Worm (Caenorhabditis elegans) whole organism, mixed stage, embryonic: ENCODE data around the gene B0303.16.

Experiments
- bed-3 ChIP-seq: fragments of 200-800 bp; sonication (Bioruptor generic); optimal IDR thresholded peaks from 3 replicates; lab custom pipeline; 2018; ENCODE audit warnings: mild to moderate bottlenecking, missing genetic modification characterization, moderate library complexity, missing compliant biosample characterization
- ceh-39 ChIP-seq: fragments of 150-350 bp; optimal IDR thresholded peaks from 2 replicates; lab custom pipeline; 2014; ENCODE audit warnings: missing biosample characterization, missing genetic modification characterization
- ceh-43 ChIP-seq: fragments of 200-800 bp; sonication (Bioruptor generic); optimal IDR thresholded peaks from 2 replicates; lab custom pipeline; 2018; ENCODE audit warnings: mild to moderate bottlenecking, missing genetic modification characterization, moderate library complexity, missing compliant biosample characterization
- ceh-83 ChIP-seq: fragments of 200-800 bp; sonication (Bioruptor generic); optimal IDR thresholded peaks from 2 replicates; lab custom pipeline; 2018; ENCODE audit warnings: mild to moderate bottlenecking, missing genetic modification characterization, missing compliant biosample characterization
- ces-1 ChIP-seq: fragments of 150-350 bp; optimal IDR thresholded peaks from 2 replicates; lab custom pipeline; 2014; ENCODE audit warnings: missing biosample characterization, missing genetic modification reagents, missing genetic modification characterization
- drap-1 ChIP-seq: fragments of 200-800 bp; sonication (Bioruptor generic); optimal IDR thresholded peaks from 3 replicates; lab custom pipeline; 2018; ENCODE audit warnings: mild to moderate bottlenecking, missing genetic modification characterization, missing compliant biosample characterization
- elt-1 ChIP-seq: sonication (generic microtip); optimal IDR thresholded peaks from 2 replicates; lab custom pipeline; 2017; ENCODE audit warnings: missing genetic modification characterization, mild to moderate bottlenecking, missing compliant biosample characterization, antibody characterized with exemption, moderate library complexity, borderline replicate concordance; ENCODE audit not compliant: insufficient read depth
- elt-3 ChIP-seq: fragments of 150-350 bp; optimal IDR thresholded peaks from 2 replicates; lab custom pipeline; 2014; ENCODE audit warnings: missing biosample characterization, missing genetic modification characterization
- flh-1 ChIP-seq: fragments of 200-800 bp; sonication (Bioruptor generic); optimal IDR thresholded peaks from 2 replicates; lab custom pipeline; 2018; ENCODE audit warnings: mild to moderate bottlenecking, missing genetic modification characterization, moderate library complexity, missing compliant biosample characterization
- ham-2 ChIP-seq: fragments of 200-800 bp; sonication (Bioruptor generic); optimal IDR thresholded peaks from 2 replicates; lab custom pipeline; 2018; ENCODE audit warnings: mild to moderate bottlenecking, missing genetic modification characterization, missing compliant biosample characterization
- hlh-1 ChIP-seq: fragments of 150-350 bp; optimal IDR thresholded peaks from 2 replicates; lab custom pipeline; 2014; ENCODE audit warnings: missing biosample characterization, missing genetic modification reagents, missing genetic modification characterization
- lin-32 ChIP-seq: fragments of 200-800 bp; sonication (Bioruptor generic); optimal IDR thresholded peaks from 2 replicates; lab custom pipeline; 2018; ENCODE audit warnings: mild to moderate bottlenecking, missing genetic modification characterization, missing compliant biosample characterization
- lsy-2 ChIP-seq: fragments of 150-350 bp; optimal IDR thresholded peaks from 2 replicates; lab custom pipeline; 2014; ENCODE audit warnings: missing biosample characterization, missing genetic modification characterization
- mab-5 ChIP-seq: fragments of 150-350 bp; optimal IDR thresholded peaks from 2 replicates; lab custom pipeline; 2014; ENCODE audit warnings: missing biosample characterization, missing genetic modification characterization
- mep-1 ChIP-seq: fragments of 150-350 bp; optimal IDR thresholded peaks from 2 replicates; lab custom pipeline; 2017; ENCODE audit warnings: missing biosample characterization, missing genetic modification reagents, missing genetic modification characterization, inconsistent platforms
- mls-2 ChIP-seq: sonication (generic microtip); optimal IDR thresholded peaks from 2 replicates; lab custom pipeline; 2016; ENCODE audit warnings: mild to moderate bottlenecking, missing genetic modification characterization, moderate library complexity, missing compliant biosample characterization
- nhr-12 ChIP-seq: fragments of 150-350 bp; optimal IDR thresholded peaks from 2 replicates; lab custom pipeline; 2014; ENCODE audit warnings: missing biosample characterization, missing genetic modification characterization
- nhr-237 ChIP-seq: fragments of 150-350 bp; optimal IDR thresholded peaks from 2 replicates; lab custom pipeline; 2014; ENCODE audit warnings: missing biosample characterization, missing genetic modification characterization
- nhr-28 ChIP-seq: fragments of 150-350 bp; optimal IDR thresholded peaks from 2 replicates; lab custom pipeline; 2014; ENCODE audit warnings: missing biosample characterization, missing genetic modification characterization
- nhr-76 ChIP-seq: sonication (generic microtip); optimal IDR thresholded peaks from 2 replicates; lab custom pipeline; 2017; ENCODE audit warnings: missing biosample characterization, missing genetic modification characterization
- pha-4 ChIP-seq: fragments of 150-350 bp; optimal IDR thresholded peaks from 2 replicates; lab custom pipeline; 2018; ENCODE audit warnings: missing biosample characterization, missing genetic modification reagents, missing genetic modification characterization
- snpc-4 ChIP-seq: fragments of 150-350 bp; optimal IDR thresholded peaks from 2 replicates; lab custom pipeline; 2014; ENCODE audit warnings: missing biosample characterization, missing genetic modification characterization
- sptf-1 ChIP-seq: sonication (generic microtip); optimal IDR thresholded peaks from 2 replicates; lab custom pipeline; 2017; ENCODE audit warnings: mild to moderate bottlenecking, missing genetic modification characterization, moderate library complexity, missing compliant biosample characterization
- unc-120 ChIP-seq: sonication (generic microtip); optimal IDR thresholded peaks from 2 replicates; lab custom pipeline; 2017; ENCODE audit warnings: missing genetic modification characterization, missing compliant biosample characterization; ENCODE audit not compliant: poor library complexity, severe bottlenecking
- unc-39 ChIP-seq: fragments of 150-350 bp; optimal IDR thresholded peaks from 2 replicates; lab custom pipeline; 2014; ENCODE audit warnings: missing biosample characterization, missing genetic modification characterization
- zip-8 ChIP-seq: fragments of 150-350 bp; optimal IDR thresholded peaks from 2 replicates; lab custom pipeline; 2014; ENCODE audit warnings: missing biosample characterization, missing genetic modification characterization
- ztf-11 ChIP-seq: fragments of 150-350 bp; optimal IDR thresholded peaks from 2 replicates; lab custom pipeline; 2014; ENCODE audit warnings: missing biosample characterization, missing genetic modification characterization

Gene B0303.16

ce11 chrIII:8710310-8710709 lies 5.4 kb downstream of the B0303.16 start, which contains the start of gene B0303.11:
Gene B0303.11, minus strand, starts transcription at chrIII:8710410.
- TF ChIP-seq mab-5 (tag; lab: Kevin White, UChicago) = no peak
- TF ChIP-seq sptf-1 (tag; lab: Kevin White, UChicago) = no peak
- no peak for TF ChIP-seq hlh-1
- no peak for TF ChIP-seq unc-120 (tag; lab: Kevin White, UChicago)
- no peak for TF ChIP-seq mls-2 (tag; lab: Kevin White, UChicago)
- TF ChIP-seq, all 35 proteins: peak for 0

DNA sequence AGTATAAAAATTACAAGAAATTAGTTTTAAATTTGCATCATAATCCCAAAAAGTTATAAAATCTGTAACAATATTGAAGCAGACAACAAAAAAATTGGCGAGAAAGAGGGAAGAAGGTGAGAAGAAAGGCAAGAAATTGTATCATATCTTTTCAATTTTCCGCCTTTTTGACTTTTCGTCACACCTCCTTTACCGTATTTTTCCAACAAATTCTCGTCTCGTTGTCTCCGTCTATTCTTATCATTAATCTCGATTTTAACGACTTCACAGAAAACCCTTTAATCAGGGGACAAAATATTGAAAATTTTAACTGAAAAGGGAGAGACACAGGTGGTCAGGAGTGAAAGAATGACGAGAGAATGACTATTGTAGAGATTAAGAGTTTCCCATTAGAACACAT lies 8.1 kb downstream of the B0303.16 start:
- no peak for TF ChIP-seq snpc-4 (tag; lab: Kevin White, UChicago)
- no peak for TF ChIP-seq nhr-76 (tag; lab: Kevin White, UChicago)
- no peak for TF ChIP-seq nhr-28 (tag; lab: Kevin White, UChicago)
- no peak for TF ChIP-seq mab-5 (tag; lab: Kevin White, UChicago)
- TF ChIP-seq nhr-237 (tag; lab: Kevin White, UChicago) = no peak
- no peak for TF ChIP-seq mls-2 (tag; lab: Kevin White, UChicago)
- TF ChIP-seq flh-1 = no peak
- TF ChIP-seq drap-1 (GFP tag; lab: Kevin White, UChicago) = no peak
- TF ChIP-seq pha-4 (tag; lab: Kevin White, UChicago) = no peak
- TF ChIP-seq ztf-11 = no peak
- TF ChIP-seq sptf-1 (tag; lab: Kevin White, UChicago) = no peak
- TF ChIP-seq hlh-1 = no peak
- no peak for TF ChIP-seq ceh-43
- no peak for TF ChIP-seq bed-3 (GFP tag; lab: Kevin White, UChicago)
- TF ChIP-seq unc-120 (tag; lab: Kevin White, UChicago) = no peak
- no peak for TF ChIP-seq mep-1 (tag; lab: Kevin White, UChicago)
- TF ChIP-seq zip-8 = no peak

ce11 chrIII:8716084-8716483 lies 11.2 kb downstream of the B0303.16 start, which contains the start of gene B0303.14:
Gene B0303.14, minus strand, starts transcription at chrIII:8716184.
- TF ChIP-seq lin-32 (GFP tag; lab: Kevin White, UChicago) = no peak
- no peak for TF ChIP-seq elt-3 (tag; lab: Kevin White, UChicago)
- no peak for TF ChIP-seq zip-8
- no peak for TF ChIP-seq ces-1 (GFP tag; lab: Kevin White, UChicago)
- no peak for TF ChIP-seq ceh-43
- no peak for TF ChIP-seq mep-1 (tag; lab: Kevin White, UChicago)
- TF ChIP-seq hlh-1 = no peak
- no peak for TF ChIP-seq drap-1 (GFP tag; lab: Kevin White, UChicago)
- TF ChIP-seq bed-3 (GFP tag; lab: Kevin White, UChicago) = no peak
- no peak for TF ChIP-seq elt-1 (tag; lab: Kevin White, UChicago)
- no peak for TF ChIP-seq lsy-2 (tag; lab: Kevin White, UChicago)
- TF ChIP-seq nhr-76 (tag; lab: Kevin White, UChicago) = no peak
- no peak for TF ChIP-seq flh-1

ce11 chrIII:8717231-8717694 lies 12.4 kb downstream of the B0303.16 start, which contains the start of gene mrpl-11:
Gene mrpl-11, plus strand, starts transcription at chrIII:8717644.
- TF ChIP-seq ces-1 (GFP tag; lab: Kevin White, UChicago) (no peak), bed-3 (GFP tag; lab: Kevin White, UChicago) (no peak), pha-4 (tag; lab: Kevin White, UChicago) (no peak), unc-39 (tag; lab: Kevin White, UChicago) (no peak), flh-1 (no peak), nhr-12 (tag; lab: Kevin White, UChicago) (no peak), ceh-83 (no peak), mls-2 (tag; lab: Kevin White, UChicago) (no peak)

DNA sequence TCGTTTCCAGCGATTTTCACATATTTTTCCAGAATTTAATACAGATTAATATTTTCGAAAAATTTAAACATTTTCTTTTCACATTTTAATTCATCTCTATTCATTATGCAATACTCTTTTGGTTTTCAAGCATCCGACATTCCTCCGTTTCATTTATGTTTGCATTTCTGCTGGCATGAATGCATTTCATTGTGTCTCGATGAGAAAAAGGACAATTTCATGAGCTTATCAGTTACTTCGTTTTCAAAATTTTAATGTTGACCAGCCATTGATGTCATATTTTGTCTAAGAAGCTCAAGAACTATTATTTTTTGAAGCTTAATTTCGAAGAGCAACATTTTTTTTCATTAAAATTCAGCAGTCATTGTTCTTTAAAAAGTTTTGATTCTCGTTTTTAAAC lies 13.7 kb downstream of the B0303.16 start:
- TF ChIP-seq ceh-43 (no peak), hlh-1 (no peak), mep-1 (tag; lab: Kevin White, UChicago) (no peak)

DNA sequence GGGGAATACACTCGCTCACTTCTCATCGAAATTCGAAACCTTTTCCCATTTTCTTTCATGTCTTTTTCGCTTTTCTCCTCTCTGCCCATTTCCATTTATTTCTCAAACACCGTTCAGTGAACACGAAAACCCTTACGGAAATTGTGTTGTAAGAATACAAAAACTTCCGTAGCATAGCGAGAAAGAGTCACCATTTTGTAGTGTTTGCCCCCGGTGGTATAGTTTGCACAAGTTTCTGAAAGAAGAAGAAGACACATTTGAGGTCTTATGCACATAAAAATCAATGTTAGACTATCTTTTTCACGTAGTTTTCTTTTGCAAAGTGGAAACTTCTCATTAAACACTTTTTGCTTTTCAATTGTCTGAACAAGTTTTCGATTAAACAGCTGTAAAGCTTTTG lies 14.2 kb downstream of the B0303.16 start:
- TF ChIP-seq ceh-39 (no peak), mep-1 (tag; lab: Kevin White, UChicago) (no peak), ham-2 (no peak), drap-1 (GFP tag; lab: Kevin White, UChicago) (no peak)
- TF ChIP-seq, all 35 proteins: peak for 0
